Fruit fly (Drosophila melanogaster): ENCODE data around the gene CG13786.

The CG13786 gene

dm6 chr2L:7204172-7204482 lies 48.7 kb downstream of the CG13786 start, which contains the start of gene CG4502 (continued):
- TF ChIP-seq E2f2 (GFP tag; IDR thresholded peaks at IDR 0.05) (peak; percentile 100), CG8290 (GFP tag; optimal IDR thresholded peaks at IDR 0.05) (peak; percentile 61), CG8290 (tag; optimal IDR thresholded peaks at IDR 0.05) (peak in 1 of 2 experiments; percentile 83), CG17829 (tag; optimal IDR thresholded peaks at IDR 0.05) (peak; percentile 50), CG8359 (GFP tag; optimal IDR thresholded peaks at IDR 0.05; ENCODE audit: borderline replicate concordance) (no peak), CG18011 (GFP tag; optimal IDR thresholded peaks at IDR 0.05) (no peak), CG18599 (GFP tag; optimal IDR thresholded peaks at IDR 0.05) (no peak), stwl (tag; optimal IDR thresholded peaks at IDR 0.05) (peak; percentile 98), CG14710 (tag; optimal IDR thresholded peaks at IDR 0.05) (peak; percentile 58), H15 (GFP tag; IDR thresholded peaks at IDR 0.05) (no peak), CG10274 (GFP tag; optimal IDR thresholded peaks at IDR 0.05) (no peak), Vsx1 (GFP tag; optimal IDR thresholded peaks at IDR 0.05) (no peak), Bteb2 (GFP tag; optimal IDR thresholded peaks at IDR 0.05) (peak; percentile 51), Fer1 (GFP tag; optimal IDR thresholded peaks at IDR 0.05) (peak; percentile 42), zf30C (GFP tag; optimal IDR thresholded peaks at IDR 0.05) (peak; percentile 98), corto (GFP tag; optimal IDR thresholded peaks at IDR 0.05) (no peak), sqz (GFP tag; optimal IDR thresholded peaks at IDR 0.05) (peak; percentile 19), nmo (GFP tag; optimal IDR thresholded peaks at IDR 0.05) (peak; percentile 68), NfI (GFP tag; optimal IDR thresholded peaks at IDR 0.05) (peak; percentile 9), pita (GFP tag; optimal IDR thresholded peaks at IDR 0.05) (peak; percentile 68), emc (GFP tag; optimal IDR thresholded peaks at IDR 0.05) (no peak), CG2120 (GFP tag; optimal IDR thresholded peaks at IDR 0.05) (peak; percentile 39), ato (GFP tag; IDR thresholded peaks at IDR 0.05; ENCODE audit: partially characterized antibody) (peak; percentile 99), CG3838 (GFP tag; optimal IDR thresholded peaks at IDR 0.05) (no peak), slbo (GFP tag; IDR thresholded peaks at IDR 0.05) (peak; percentile 57), Stat92E (GFP tag; optimal IDR thresholded peaks at IDR 0.05) (peak in 1 of 3 experiments; percentile 78), CG6791 (GFP tag; IDR thresholded peaks at IDR 0.05; ENCODE audit: partially characterized antibody) (peak; percentile 100), CG4730 (GFP tag; IDR thresholded peaks at IDR 0.05) (no peak), CG9215 (GFP tag; IDR thresholded peaks at IDR 0.05) (no peak)

- TF ChIP-seq dm (GFP tag; optimal IDR thresholded peaks at IDR 0.05) (peak; percentile 10), Ssrp (tag; optimal IDR thresholded peaks at IDR 0.05) (no peak), ftz-f1 (GFP tag; optimal IDR thresholded peaks at IDR 0.05) (peak; percentile 22), sens (GFP tag) (peak; percentile 20), p53 (GFP tag; optimal IDR thresholded peaks at IDR 0.05) (peak; percentile 91), Med (GFP tag) (peak; percentile 66), Hr51 (GFP tag; optimal IDR thresholded peaks at IDR 0.05) (peak in 1 of 2 experiments; percentile 10), bsh (GFP tag; optimal IDR thresholded peaks at IDR 0.05) (peak in 1 of 2 experiments; percentile 4), CG32772 (GFP tag; IDR thresholded peaks at IDR 0.05) (no peak), Nf-YA (GFP tag; IDR thresholded peaks at IDR 0.05) (no peak), CHES-1-like (GFP tag; optimal IDR thresholded peaks at IDR 0.05) (no peak), Awh (GFP tag; IDR thresholded peaks at IDR 0.05) (0 out of 2 replicates have a peak, but pooled peaks have one; percentile 11), sens-2 (GFP tag; IDR thresholded peaks at IDR 0.05) (no peak), nom (GFP tag; optimal IDR thresholded peaks at IDR 0.05) (peak; percentile 59), eve (GFP tag; optimal IDR thresholded peaks at IDR 0.05) (peak in 1 of 2 experiments; percentile 29), CG10321 (GFP tag; IDR thresholded peaks at IDR 0.05) (peak; percentile 54), jumu (GFP tag; optimal IDR thresholded peaks at IDR 0.05) (peak; percentile 14), hkb (optimal IDR thresholded peaks at IDR 0.05) (no peak), hkb (GFP tag; IDR thresholded peaks at IDR 0.05) (0 out of 2 replicates have a peak, but pooled peaks have one; percentile 23), CG4328 (GFP tag; optimal IDR thresholded peaks at IDR 0.05) (no peak)
Observed at dm6 chr2L:7203411-7204171, 49.2 kb downstream of the CG13786 start.
